Fruit fly (Drosophila melanogaster): Measurements from ENCODE around the gene Npl4.
A peak's percentile ranks its signal among the peaks of the same experiment; 100 is the strongest.

Npl4 gene

DNA sequence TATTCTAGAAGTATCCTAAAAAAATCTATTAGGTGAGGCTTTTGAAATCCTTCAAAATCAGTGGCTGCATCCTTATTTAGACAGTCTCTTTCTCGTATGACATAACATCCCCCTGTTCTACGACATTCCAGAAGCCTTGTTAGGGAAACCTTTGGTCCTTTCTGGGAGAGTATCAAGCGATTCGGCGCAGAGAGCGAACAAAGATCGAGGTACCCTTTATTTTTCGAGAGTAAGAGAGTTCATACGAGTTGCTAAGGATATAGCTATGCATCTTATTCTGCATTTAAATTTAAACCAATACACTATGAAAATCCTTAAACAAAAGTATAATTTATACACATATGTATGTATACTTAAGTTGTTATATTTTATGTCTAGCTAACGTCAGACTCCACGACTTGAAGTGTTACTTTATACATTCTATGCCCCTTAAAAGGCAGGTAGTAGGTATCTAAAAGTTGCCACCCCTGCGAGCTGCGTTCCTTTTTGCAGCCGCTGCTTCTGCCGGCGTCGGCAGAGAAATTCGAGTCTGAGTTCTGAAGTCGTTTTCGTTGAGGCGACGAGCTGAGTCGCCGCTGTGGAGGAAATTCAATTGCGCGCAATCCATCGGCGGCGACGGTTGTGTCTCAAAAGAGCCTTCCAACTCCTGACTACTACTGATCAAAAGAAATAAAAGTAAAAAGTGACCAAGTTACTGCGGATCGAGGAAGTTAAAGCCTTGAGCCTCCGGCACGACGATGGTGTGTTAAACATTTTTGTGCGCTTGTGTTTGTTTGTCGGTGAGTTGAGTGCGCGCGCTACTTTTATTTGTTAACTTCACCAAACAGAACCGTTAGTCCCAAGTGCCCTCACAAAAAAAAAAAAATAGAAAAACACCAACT is 13.1 kb upstream of the Npl4 start, which contains the start of gene jigr1 (continued):
- TF ChIP-seq jigr1 (GFP tag; IDR thresholded peaks at IDR 0.05) (no peak), CG16815 (GFP tag; optimal IDR thresholded peaks at IDR 0.05) (peak; percentile 75), nom (GFP tag; optimal IDR thresholded peaks at IDR 0.05) (peak; percentile 64), sqz (GFP tag; optimal IDR thresholded peaks at IDR 0.05) (no peak), Awh (GFP tag; IDR thresholded peaks at IDR 0.05) (no peak), CoRest (tag; optimal IDR thresholded peaks at IDR 0.05) (peak; percentile 37), Aef1 (GFP tag; IDR thresholded peaks at IDR 0.05) (no peak), CG3847 (GFP tag; IDR thresholded peaks at IDR 0.05) (no peak), CG18011 (GFP tag; optimal IDR thresholded peaks at IDR 0.05) (no peak), Lim3 (GFP tag; IDR thresholded peaks at IDR 0.05) (no peak), Mes4 (GFP tag; optimal IDR thresholded peaks at IDR 0.05) (no peak), CG33213 (GFP tag; optimal IDR thresholded peaks at IDR 0.05) (no peak), CG2199 (GFP tag; IDR thresholded peaks at IDR 0.05) (peak; percentile 79), CG7786 (GFP tag; optimal IDR thresholded peaks at IDR 0.05) (no peak), ERR (GFP tag; optimal IDR thresholded peaks at IDR 0.05) (no peak), CG12769 (tag; optimal IDR thresholded peaks at IDR 0.05) (no peak), psq (GFP tag; optimal IDR thresholded peaks at IDR 0.05) (peak; percentile 7), CG10959 (GFP tag; IDR thresholded peaks at IDR 0.05) (peak; percentile 70), CG8924 (tag; optimal IDR thresholded peaks at IDR 0.05) (peak; percentile 74), CG5953 (GFP tag; IDR thresholded peaks at IDR 0.05) (no peak), pros (GFP tag; optimal IDR thresholded peaks at IDR 0.05) (peak; percentile 97), CG14441 (GFP tag; IDR thresholded peaks at IDR 0.05) (no peak), Dbx (GFP tag; IDR thresholded peaks at IDR 0.05) (no peak), CG7271 (tag; optimal IDR thresholded peaks at IDR 0.05) (peak; percentile 63), CG11695 (GFP tag; IDR thresholded peaks at IDR 0.05) (0 out of 3 replicates have a peak, but pooled peaks have one; percentile 34), emc (GFP tag; optimal IDR thresholded peaks at IDR 0.05) (no peak), zen (tag; optimal IDR thresholded peaks at IDR 0.05) (peak; percentile 82), CG11398 (GFP tag; optimal IDR thresholded peaks at IDR 0.05) (no peak), trem (tag; optimal IDR thresholded peaks at IDR 0.05) (peak; percentile 79), CG9797 (GFP tag; optimal IDR thresholded peaks at IDR 0.05) (no peak), zfh2 (GFP tag; optimal IDR thresholded peaks at IDR 0.05) (no peak), CG17186 (GFP tag; optimal IDR thresholded peaks at IDR 0.05) (no peak), sens (GFP tag) (peak; percentile 91), CG15696 (tag; optimal IDR thresholded peaks at IDR 0.05) (peak; percentile 90), Sin3A (optimal IDR thresholded peaks at IDR 0.05) (no peak), CG5245 (GFP tag; optimal IDR thresholded peaks at IDR 0.05) (no peak), CG10543 (GFP tag; optimal IDR thresholded peaks at IDR 0.05) (no peak), CkIIα-i1 (GFP tag; IDR thresholded peaks at IDR 0.05) (no peak), dmrt11E (tag; optimal IDR thresholded peaks at IDR 0.05) (peak; percentile 86), scrt (GFP tag; optimal IDR thresholded peaks at IDR 0.05) (no peak), Bdp1 (GFP tag; optimal IDR thresholded peaks at IDR 0.05) (no peak), kah (GFP tag; optimal IDR thresholded peaks at IDR 0.05) (no peak), MTF-1 (GFP tag; optimal IDR thresholded peaks at IDR 0.05; ENCODE audit: borderline replicate concordance) (no peak), lov (optimal IDR thresholded peaks at IDR 0.05) (no peak), lov (GFP tag; IDR thresholded peaks at IDR 0.05) (0 out of 3 replicates have a peak, but pooled peaks have one; percentile 34), otp (GFP tag; IDR thresholded peaks at IDR 0.05) (no peak), ttk (GFP tag; IDR thresholded peaks at IDR 0.05) (no peak), CG7987 (GFP tag; optimal IDR thresholded peaks at IDR 0.05) (no peak), maf-S (GFP tag; optimal IDR thresholded peaks at IDR 0.05) (no peak), z (GFP tag; IDR thresholded peaks at IDR 0.05) (no peak), gro (GFP tag; optimal IDR thresholded peaks at IDR 0.05) (no peak)
